Fruit fly (Drosophila melanogaster) whole organism, embryonic: ENCODE measurements around the gene kin17.

Source experiments
- CG10274 ChIP-seq: fragments of 200-800 bp; sonication (Bioruptor generic); optimal IDR thresholded peaks from 3 replicates; lab custom pipeline; 2017; ENCODE audit warnings: missing biosample characterization, mild to moderate bottlenecking, missing genetic modification characterization
- CG11398 ChIP-seq: fragments of 200-800 bp; sonication (Bioruptor generic); optimal IDR thresholded peaks from 2 replicates; lab custom pipeline; 2016; ENCODE audit warnings: missing biosample characterization, missing genetic modification characterization
- CG15479 ChIP-seq: fragments of 200-800 bp; sonication (Bioruptor generic); optimal IDR thresholded peaks from 3 replicates; lab custom pipeline; 2019; ENCODE audit warnings: missing biosample characterization, mild to moderate bottlenecking, missing genetic modification characterization, moderate library complexity
- CG1603 ChIP-seq: fragments of 200-800 bp; sonication (Bioruptor generic); optimal IDR thresholded peaks from 2 replicates; lab custom pipeline; 2019; ENCODE audit warnings: missing biosample characterization, mild to moderate bottlenecking, missing genetic modification characterization, moderate library complexity
- CG16813 ChIP-seq: fragments of 200-800 bp; sonication (Bioruptor generic); IDR thresholded peaks from 3 replicates; pipeline ENCODE4 v1.3.6; 2022; ENCODE audit warnings: missing biosample characterization, missing genetic modification characterization; ENCODE audit not compliant: partially characterized antibody
- CG17385 ChIP-seq: fragments of 200-800 bp; sonication (Bioruptor generic); optimal IDR thresholded peaks from 3 replicates; lab custom pipeline; 2018; ENCODE audit warnings: missing biosample characterization, mild to moderate bottlenecking, missing genetic modification characterization
- CG17612 ChIP-seq: fragments of 200-800 bp; sonication (Bioruptor generic); IDR thresholded peaks from 2 replicates; pipeline ENCODE4 v1.3.6; 2022; ENCODE audit warnings: missing biosample characterization, missing genetic modification characterization
- CG2202 ChIP-seq: fragments of 200-800 bp; sonication (Bioruptor generic); optimal IDR thresholded peaks from 2 replicates; lab custom pipeline; 2018; ENCODE audit warnings: missing biosample characterization, mild to moderate bottlenecking, missing genetic modification characterization
- CG30403 ChIP-seq: fragments of 200-800 bp; sonication (Bioruptor generic); optimal IDR thresholded peaks from 3 replicates; lab custom pipeline; 2016; ENCODE audit warnings: missing biosample characterization, missing genetic modification characterization
- CG32767 ChIP-seq: fragments of 200-800 bp; sonication (Bioruptor generic); IDR thresholded peaks from 2 replicates; pipeline ENCODE4 v1.3.6; 2022; ENCODE audit warnings: missing biosample characterization, missing genetic modification characterization
- CG32772 ChIP-seq: fragments of 200-800 bp; sonication (Bioruptor generic); IDR thresholded peaks from 2 replicates; pipeline ENCODE4 v1.3.6; 2022; ENCODE audit warnings: missing biosample characterization, missing genetic modification characterization
- CG4404 ChIP-seq: fragments of 200-800 bp; sonication (Bioruptor generic); IDR thresholded peaks from 2 replicates; pipeline ENCODE4 v1.3.6; 2022; ENCODE audit warnings: missing biosample characterization, missing genetic modification characterization
- CG6254 ChIP-seq: fragments of 200-800 bp; sonication (Bioruptor generic); optimal IDR thresholded peaks from 3 replicates; lab custom pipeline; 2017; ENCODE audit warnings: mild to moderate bottlenecking, missing biosample characterization, missing genetic modification reagents, missing genetic modification characterization
- CG6765 ChIP-seq: fragments of 200-800 bp; sonication (Bioruptor generic); optimal IDR thresholded peaks from 3 replicates; lab custom pipeline; 2017; ENCODE audit warnings: missing biosample characterization, mild to moderate bottlenecking, missing genetic modification characterization
- CG7963 ChIP-seq: fragments of 200-800 bp; sonication (Bioruptor generic); IDR thresholded peaks from 3 replicates; pipeline ENCODE4 v1.3.6; 2022; ENCODE audit warnings: missing biosample characterization, missing genetic modification characterization; ENCODE audit not compliant: partially characterized antibody
- CG9215 ChIP-seq: fragments of 200-800 bp; sonication (Bioruptor generic); IDR thresholded peaks from 2 replicates; pipeline ENCODE4 v1.3.6; 2022; ENCODE audit warnings: missing biosample characterization, missing genetic modification characterization
- CG9609 ChIP-seq: fragments of 200-800 bp; sonication (Bioruptor generic); optimal IDR thresholded peaks from 3 replicates; lab custom pipeline; 2016; ENCODE audit warnings: missing biosample characterization, missing genetic modification characterization
- Drgx ChIP-seq: fragments of 200-800 bp; sonication (Bioruptor generic); IDR thresholded peaks from 2 replicates; pipeline ENCODE4 v1.3.6; 2022; ENCODE audit warnings: missing biosample characterization, missing genetic modification characterization
- Ets97D ChIP-seq: fragments of 200-800 bp; sonication (Bioruptor generic); optimal IDR thresholded peaks from 3 replicates; lab custom pipeline; 2016; ENCODE audit warnings: missing biosample characterization, missing genetic modification characterization
- Hey ChIP-seq: fragments of 200-800 bp; sonication (Bioruptor generic); optimal IDR thresholded peaks from 3 replicates; lab custom pipeline; 2018; ENCODE audit warnings: missing biosample characterization, mild to moderate bottlenecking, missing genetic modification characterization
- Hmr ChIP-seq: fragments of 200-800 bp; sonication (Bioruptor generic); optimal IDR thresholded peaks from 3 replicates; lab custom pipeline; 2017; ENCODE audit warnings: mild to moderate bottlenecking, missing biosample characterization, missing genetic modification reagents, missing genetic modification characterization
- Hr3 ChIP-seq: fragments of 200-800 bp; sonication (Bioruptor generic); optimal IDR thresholded peaks from 3 replicates; lab custom pipeline; 2016; ENCODE audit warnings: missing biosample characterization, missing genetic modification characterization
- Hsf ChIP-seq: fragments of 200-800 bp; sonication (Bioruptor generic); optimal IDR thresholded peaks from 3 replicates; lab custom pipeline; 2016; ENCODE audit warnings: missing biosample characterization, missing genetic modification characterization
- MTF-1 ChIP-seq: fragments of 200-800 bp; sonication (Bioruptor generic); optimal IDR thresholded peaks from 2 replicates; lab custom pipeline; 2018; ENCODE audit warnings: missing biosample characterization, mild to moderate bottlenecking, missing genetic modification characterization, borderline replicate concordance
- NK7.1 ChIP-seq: fragments of 200-800 bp; sonication (Bioruptor generic); optimal IDR thresholded peaks from 3 replicates; lab custom pipeline; 2016; ENCODE audit warnings: missing biosample characterization, missing genetic modification characterization
- NfI ChIP-seq: fragments of 200-800 bp; sonication (Bioruptor generic); optimal IDR thresholded peaks from 3 replicates; lab custom pipeline; 2018; ENCODE audit warnings: missing biosample characterization, mild to moderate bottlenecking, missing genetic modification characterization, moderate library complexity
- Stat92E ChIP-seq, 3 experiments: fragments of >200 bp in 2 of 3; fragments of 200-800 bp in 1 of 3; sonication (Bioruptor generic) in 1 of 3; optimal IDR thresholded peaks; 2 replicates each; lab custom pipeline; 2017 to 2019; ENCODE audit warnings: missing biosample characterization in 3 of 3, missing genetic modification characterization in 3 of 3, mild to moderate bottlenecking in 1 of 3, moderate library complexity in 1 of 3
- cg ChIP-seq: fragments of 200-800 bp; sonication (Bioruptor generic); optimal IDR thresholded peaks from 3 replicates; lab custom pipeline; 2019; ENCODE audit warnings: missing biosample characterization, mild to moderate bottlenecking, missing genetic modification characterization, moderate library complexity
- chn ChIP-seq: fragments of 200-800 bp; sonication (Bioruptor generic); optimal IDR thresholded peaks from 2 replicates; lab custom pipeline; 2016; ENCODE audit warnings: missing biosample characterization, missing genetic modification characterization
- ci ChIP-seq: fragments of 200-800 bp; sonication (Bioruptor generic); IDR thresholded peaks from 3 replicates; pipeline ENCODE4 v1.3.6; 2022; ENCODE audit warnings: missing biosample characterization, missing genetic modification characterization
- cwo ChIP-seq: fragments of 200-800 bp; sonication (Bioruptor generic); optimal IDR thresholded peaks from 3 replicates; lab custom pipeline; 2017; ENCODE audit warnings: missing biosample characterization, missing genetic modification characterization, mild to moderate bottlenecking, moderate library complexity, missing genetic modification reagents
- danr ChIP-seq: fragments of 200-800 bp; sonication (Bioruptor generic); IDR thresholded peaks from 2 replicates; pipeline ENCODE4 v1.3.6; 2022; ENCODE audit warnings: missing biosample characterization, missing genetic modification characterization
- dimm ChIP-seq: fragments of 200-800 bp; sonication (Bioruptor generic); IDR thresholded peaks from 2 replicates; pipeline ENCODE4 v1.3.6; 2022; ENCODE audit warnings: missing biosample characterization, missing genetic modification characterization
- dpn ChIP-seq, 2 experiments: fragments of 200-800 bp; sonication (Bioruptor generic); optimal IDR thresholded peaks; 3 replicates each; lab custom pipeline; 2016; ENCODE audit warnings: missing biosample characterization in 2 of 2, missing genetic modification characterization in 2 of 2
- emc ChIP-seq: fragments of 200-800 bp; sonication (Bioruptor generic); optimal IDR thresholded peaks from 2 replicates; lab custom pipeline; 2016; ENCODE audit warnings: missing biosample characterization, missing genetic modification characterization
- ems ChIP-seq: fragments of 200-800 bp; sonication (Bioruptor generic); optimal IDR thresholded peaks from 3 replicates; lab custom pipeline; 2016; ENCODE audit warnings: missing biosample characterization, missing genetic modification characterization
- en ChIP-seq: fragments of 200-800 bp; sonication (Bioruptor generic); optimal IDR thresholded peaks from 2 replicates; lab custom pipeline; 2016; ENCODE audit warnings: missing biosample characterization, missing genetic modification characterization
- knrl ChIP-seq: fragments of 200-800 bp; sonication (Bioruptor generic); IDR thresholded peaks from 3 replicates; pipeline ENCODE4 v1.3.6; 2022; ENCODE audit warnings: missing biosample characterization, missing genetic modification characterization; ENCODE audit not compliant: partially characterized antibody
- lov ChIP-seq, 2 experiments: fragments of 200-800 bp in 1 of 2; fragments of >200 bp in 1 of 2; sonication (Bioruptor generic) in 1 of 2; IDR thresholded peaks in 1 of 2; optimal IDR thresholded peaks in 1 of 2; 2 replicates in 1 of 2; 3 replicates in 1 of 2; pipeline versions ENCODE4 v1.3.6 to Lab custom; 2017 to 2022; ENCODE audit warnings: missing biosample characterization in 1 of 2, missing genetic modification characterization in 1 of 2
- pnt ChIP-seq: fragments of 200-800 bp; sonication (Bioruptor generic); optimal IDR thresholded peaks from 3 replicates; lab custom pipeline; 2016; ENCODE audit warnings: missing biosample characterization, missing genetic modification characterization
- sna ChIP-seq: fragments of 200-800 bp; sonication (Bioruptor generic); IDR thresholded peaks from 2 replicates; pipeline ENCODE4 v1.3.6; 2022; ENCODE audit warnings: missing biosample characterization, missing genetic modification characterization; ENCODE audit not compliant: partially characterized antibody
- sob ChIP-seq: fragments of 200-800 bp; sonication (Bioruptor generic); IDR thresholded peaks from 2 replicates; pipeline ENCODE4 v1.3.6; 2022; ENCODE audit warnings: missing biosample characterization, missing genetic modification characterization
- sug ChIP-seq: fragments of 200-800 bp; optimal IDR thresholded peaks from 2 replicates; lab custom pipeline; 2019; ENCODE audit warnings: missing biosample characterization, mild to moderate bottlenecking, missing genetic modification characterization, moderate library complexity
- tgo ChIP-seq: fragments of 200-800 bp; sonication (Bioruptor generic); IDR thresholded peaks from 3 replicates; pipeline ENCODE4 v1.3.6; 2022; ENCODE audit warnings: missing biosample characterization, missing genetic modification characterization
- tio ChIP-seq: fragments of 200-800 bp; sonication (Bioruptor generic); optimal IDR thresholded peaks from 2 replicates; lab custom pipeline; 2017; ENCODE audit warnings: missing biosample characterization, missing genetic modification characterization, inconsistent platforms
- tna ChIP-seq: fragments of 200-800 bp; sonication (Bioruptor generic); IDR thresholded peaks from 2 replicates; pipeline ENCODE4 v1.3.6; 2022; ENCODE audit warnings: missing biosample characterization, missing genetic modification characterization; ENCODE audit not compliant: partially characterized antibody
- trh ChIP-seq: fragments of 200-800 bp; sonication (Bioruptor generic); optimal IDR thresholded peaks from 2 replicates; lab custom pipeline; 2016; ENCODE audit warnings: missing biosample characterization, missing genetic modification characterization

The kin17 gene

DNA sequence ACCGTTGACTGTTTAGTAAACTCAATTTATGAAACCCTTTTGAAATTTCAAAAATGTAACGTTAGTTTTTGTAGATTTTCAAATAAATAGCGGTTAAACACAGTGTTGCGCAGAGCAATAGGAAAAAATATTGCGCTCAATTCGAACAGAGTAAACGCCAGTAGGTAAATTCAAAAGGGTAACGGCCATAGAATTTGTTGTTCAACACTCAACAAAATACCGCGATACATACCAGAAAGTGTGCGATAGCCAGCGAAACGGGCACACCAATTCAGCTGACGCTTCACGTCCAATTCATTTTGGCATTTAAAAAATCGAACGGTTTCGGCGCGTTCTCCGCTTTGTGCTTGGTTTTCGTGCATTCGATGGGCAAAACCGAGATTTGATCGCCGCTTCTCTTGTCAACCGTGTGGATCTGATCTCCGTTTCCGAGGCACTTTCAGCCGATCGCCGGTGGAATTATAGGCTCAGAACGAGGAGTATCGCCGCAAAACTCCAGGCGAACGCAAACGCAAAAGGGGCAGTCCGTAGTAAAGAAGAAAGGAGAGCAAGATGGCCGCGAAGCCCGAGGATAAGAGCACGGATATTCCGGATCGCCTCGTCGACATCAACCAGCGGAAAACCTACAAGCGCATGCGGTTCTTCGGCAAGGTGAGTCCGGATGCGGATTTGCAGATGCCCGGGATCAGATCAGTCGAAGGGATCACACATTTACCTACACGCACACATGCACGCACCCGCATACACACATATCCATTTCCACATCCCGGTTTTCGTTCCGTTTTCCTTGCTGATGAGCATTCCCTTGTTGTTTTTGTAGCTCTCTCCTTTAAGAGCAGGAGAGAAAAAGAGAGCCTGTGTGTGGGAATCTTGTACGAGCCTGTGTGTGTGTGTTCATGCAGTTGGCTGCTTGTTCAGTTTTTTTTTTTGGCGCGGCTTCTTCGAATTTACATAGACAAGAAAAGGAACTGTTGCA is 46.6 kb upstream of the kin17 start (continued):
- TF ChIP-seq CG10274 (GFP tag; lab: Kevin White, UChicago) (no peak), CG9609 (GFP tag; lab: Kevin White, UChicago) (peak; percentile 66), Hsf (GFP tag; lab: Kevin White, UChicago) (peak; percentile 47), dimm (GFP tag; lab: Robert Waterston, UW) (no peak), CG17385 (GFP tag; lab: Kevin White, UChicago) (no peak), emc (GFP tag; lab: Kevin White, UChicago) (peak; percentile 39), knrl (GFP tag; lab: Robert Waterston, UW) (peak; percentile 87), chn (peak; percentile 27), Hmr (GFP tag; lab: Kevin White, UChicago) (peak; percentile 59), MTF-1 (GFP tag; lab: Kevin White, UChicago) (no peak), cg (GFP tag; lab: Kevin White, UChicago) (peak; percentile 71), ems (GFP tag; lab: Kevin White, UChicago) (peak; percentile 39), Drgx (no peak), sob (GFP tag; lab: Robert Waterston, UW) (peak; percentile 81), CG30403 (peak; percentile 54), sna (GFP tag; lab: Robert Waterston, UW) (peak; percentile 73), CG32772 (GFP tag; lab: Robert Waterston, UW) (peak; percentile 57; the same call in 1 of the 2 replicates), cwo (GFP tag; lab: Kevin White, UChicago) (no peak), CG11398 (GFP tag; lab: Kevin White, UChicago) (no peak), CG1603 (tag; lab: Kevin White, UChicago) (peak; percentile 89), en (GFP tag; lab: Kevin White, UChicago) (no peak), danr (no peak), CG4404 (GFP tag; lab: Robert Waterston, UW) (0 out of 2 replicates have a peak, but pooled peaks have one; percentile 9), CG16813 (GFP tag; lab: Robert Waterston, UW) (peak; percentile 87), tgo (GFP tag; lab: Robert Waterston, UW) (no peak), lov (optimal IDR thresholded peaks at IDR 0.05; lab: Kevin White, UChicago) (no peak), lov (GFP tag; IDR thresholded peaks at IDR 0.05; lab: Robert Waterston, UW) (no peak), Ets97D (GFP tag; lab: Kevin White, UChicago) (peak; percentile 87), Stat92E (GFP tag; optimal IDR thresholded peaks at IDR 0.05; lab: Kevin White, UChicago) (no peak), CG15479 (GFP tag; lab: Kevin White, UChicago) (peak; percentile 54), ci (no peak), CG2202 (no peak), dpn (GFP tag; optimal IDR thresholded peaks at IDR 0.05; lab: Kevin White, UChicago) (peak; percentile 58 to 79), tna (GFP tag; lab: Robert Waterston, UW) (peak; percentile 53; the same call in 1 of the 2 replicates), tio (GFP tag; lab: Kevin White, UChicago) (no peak), CG32767 (no peak), CG17612 (GFP tag; lab: Robert Waterston, UW) (no peak), trh (GFP tag; lab: Kevin White, UChicago) (no peak), sug (tag; lab: Kevin White, UChicago) (peak; percentile 46), CG9215 (no peak), CG7963 (GFP tag; lab: Robert Waterston, UW) (peak; percentile 83), NfI (GFP tag; lab: Kevin White, UChicago) (peak; percentile 32), CG6765 (GFP tag; lab: Kevin White, UChicago) (no peak), NK7.1 (no peak), Hr3 (peak; percentile 43), pnt (GFP tag; lab: Kevin White, UChicago) (no peak), CG6254 (GFP tag; lab: Kevin White, UChicago) (peak; percentile 3), Hey (tag; lab: Kevin White, UChicago) (no peak)
